Fruit fly (Drosophila melanogaster): Measurements from ENCODE around the gene Ntf-2.

Gene Ntf-2

DNA sequence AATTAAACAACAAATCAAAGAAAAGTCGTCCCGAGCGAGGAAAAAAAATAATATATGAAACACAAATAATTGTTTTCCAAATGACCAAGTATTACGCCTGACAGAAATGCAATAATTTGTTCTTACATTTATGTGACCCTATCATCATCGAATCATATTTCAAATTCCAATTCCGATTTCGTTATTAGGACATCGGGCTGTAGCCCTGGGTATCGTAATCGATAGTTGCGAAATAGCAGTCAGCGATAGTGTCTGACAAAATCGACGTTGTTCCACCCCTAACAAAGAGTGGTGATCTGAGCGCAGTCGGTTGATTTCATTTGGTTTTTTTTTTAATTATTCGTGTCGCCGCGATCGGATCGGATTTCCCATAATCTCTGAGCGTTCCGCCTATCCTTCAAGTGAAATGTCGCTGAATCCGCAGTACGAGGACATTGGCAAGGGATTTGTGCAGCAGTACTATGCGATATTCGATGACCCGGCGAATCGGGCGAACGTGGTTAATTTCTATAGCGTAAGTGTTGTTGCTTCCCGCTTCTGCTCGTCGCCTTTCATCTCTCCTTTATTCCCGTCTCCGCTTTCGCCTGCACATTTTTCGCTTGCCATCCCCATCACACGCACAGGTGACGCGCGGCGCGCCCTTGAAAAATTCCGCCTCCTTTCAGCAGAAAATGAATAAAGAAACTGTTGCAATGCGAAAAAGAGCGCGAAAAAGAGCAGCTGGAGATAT is at the start of gene Ntf-2:
Ntf-2 (plus strand) TSS at position 262 of the 730 bp plus-strand sequence.
- TF ChIP-seq tai (GFP tag; optimal IDR thresholded peaks at IDR 0.05) (no peak), sv (GFP tag; optimal IDR thresholded peaks at IDR 0.05) (peak; percentile 0), psq (GFP tag; optimal IDR thresholded peaks at IDR 0.05) (peak; percentile 84), Abd-B (GFP tag; optimal IDR thresholded peaks at IDR 0.05) (no peak), Hnf4 (GFP tag; optimal IDR thresholded peaks at IDR 0.05) (peak; percentile 51), dmrt93B (GFP tag; optimal IDR thresholded peaks at IDR 0.05) (no peak), foxo (GFP tag; optimal IDR thresholded peaks at IDR 0.05) (peak in 1 of 2 experiments; percentile 21), rgr (GFP tag; optimal IDR thresholded peaks at IDR 0.05) (peak; percentile 36), HLH106 (tag; optimal IDR thresholded peaks at IDR 0.05) (peak; percentile 11)

DNA sequence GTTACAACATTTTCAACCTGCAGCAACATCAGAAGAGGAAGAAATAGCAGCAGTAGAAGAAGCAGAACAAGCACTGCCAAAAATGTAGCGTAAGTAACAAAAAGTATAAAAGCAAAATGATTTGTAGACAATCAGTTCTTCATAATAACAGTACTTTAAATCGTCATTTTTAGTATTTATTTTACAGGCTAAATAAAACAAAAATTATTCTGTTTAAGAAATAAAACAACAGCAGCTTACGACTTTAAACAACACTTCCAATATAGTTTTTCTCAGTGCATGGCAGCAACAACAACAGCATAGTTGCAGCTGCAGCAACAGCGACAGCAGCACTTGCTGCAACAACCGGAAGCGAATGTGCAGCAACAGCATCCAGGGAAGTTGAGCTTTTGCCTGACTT is 24.7 kb upstream of the Ntf-2 start:
- TF ChIP-seq CG9705 (GFP tag; optimal IDR thresholded peaks at IDR 0.05), result no peak
- no peak for TF ChIP-seq Dfd (GFP tag; optimal IDR thresholded peaks at IDR 0.05)
- TF ChIP-seq pan (optimal IDR thresholded peaks at IDR 0.05), result no peak
- TF ChIP-seq brk (GFP tag; optimal IDR thresholded peaks at IDR 0.05), result no peak

DNA sequence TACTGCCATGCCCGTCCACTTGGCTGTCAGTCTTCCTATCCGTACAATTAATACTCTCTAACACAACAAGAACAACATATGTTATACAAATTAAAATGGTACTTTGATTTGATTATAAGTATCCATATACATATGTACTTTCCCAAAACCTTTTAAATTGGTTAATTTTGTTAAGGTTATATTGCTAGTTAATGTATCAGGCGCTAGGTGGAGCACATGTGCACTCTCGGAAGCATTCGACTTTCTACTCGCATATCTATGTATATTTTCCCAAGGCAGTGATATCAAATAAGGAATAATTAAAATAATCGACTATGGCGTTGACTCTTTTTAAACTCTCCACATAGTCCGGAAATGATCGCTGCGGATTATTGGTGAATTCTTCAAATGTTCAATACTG is 17.7 kb upstream of the Ntf-2 start:
- TF ChIP-seq lola (GFP tag; optimal IDR thresholded peaks at IDR 0.05) (no peak), woc (GFP tag; optimal IDR thresholded peaks at IDR 0.05) (no peak), foxo (GFP tag; optimal IDR thresholded peaks at IDR 0.05) (no peak), fru (GFP tag; optimal IDR thresholded peaks at IDR 0.05) (no peak), CG9705 (GFP tag; optimal IDR thresholded peaks at IDR 0.05) (no peak), Sp1 (GFP tag; optimal IDR thresholded peaks at IDR 0.05) (no peak), Hr83 (GFP tag; optimal IDR thresholded peaks at IDR 0.05; ENCODE audit: poor library complexity, severe bottlenecking) (no peak), tai (GFP tag; optimal IDR thresholded peaks at IDR 0.05) (no peak), dl (GFP tag; optimal IDR thresholded peaks at IDR 0.05; ENCODE audit: insufficient read depth in 1 of 2, partially characterized antibody in 2 of 2) (no peak), h (GFP tag; optimal IDR thresholded peaks at IDR 0.05) (no peak), OdsH (GFP tag; optimal IDR thresholded peaks at IDR 0.05) (no peak), dsf (GFP tag; optimal IDR thresholded peaks at IDR 0.05; ENCODE audit: borderline replicate concordance) (no peak), psq (GFP tag; optimal IDR thresholded peaks at IDR 0.05) (no peak), brk (GFP tag; optimal IDR thresholded peaks at IDR 0.05) (no peak), Rel (GFP tag; optimal IDR thresholded peaks at IDR 0.05) (no peak), Rel (tag; optimal IDR thresholded peaks at IDR 0.05) (no peak), pan (optimal IDR thresholded peaks at IDR 0.05) (no peak), Hr78 (GFP tag; optimal IDR thresholded peaks at IDR 0.05) (no peak), Myc (optimal IDR thresholded peaks at IDR 0.05) (no peak), sv (GFP tag; optimal IDR thresholded peaks at IDR 0.05) (no peak), Dif (GFP tag; optimal IDR thresholded peaks at IDR 0.05; ENCODE audit: partially characterized antibody) (no peak)

DNA sequence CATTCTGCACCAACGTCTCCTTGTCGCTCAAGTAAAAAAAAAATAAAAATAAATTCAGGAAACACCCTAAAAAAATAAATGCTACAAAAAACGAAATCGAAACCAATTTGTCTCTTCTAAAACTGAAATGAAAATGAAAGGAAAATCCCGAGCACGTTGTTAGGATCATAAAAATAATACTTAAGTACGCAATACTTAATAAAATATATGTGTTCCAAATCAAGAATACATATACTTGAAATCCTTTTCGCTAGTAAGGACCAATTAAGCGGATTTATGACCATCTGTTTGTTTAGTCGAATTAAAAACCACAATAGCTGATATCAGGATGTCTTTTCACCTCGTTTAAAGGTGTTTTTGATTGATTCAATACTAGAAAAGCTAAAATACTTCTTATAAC is 9.5 kb upstream of the Ntf-2 start, which contains the start of gene r-cup:
r-cup (minus strand) TSS at position 101 of the 400 bp plus-strand sequence.
- TF ChIP-seq psq (GFP tag; optimal IDR thresholded peaks at IDR 0.05) (no peak), jim (GFP tag; optimal IDR thresholded peaks at IDR 0.05) (no peak), Mio (GFP tag; optimal IDR thresholded peaks at IDR 0.05) (no peak), Myc (optimal IDR thresholded peaks at IDR 0.05) (no peak), dl (GFP tag; optimal IDR thresholded peaks at IDR 0.05; ENCODE audit: insufficient read depth in 1 of 2, partially characterized antibody in 2 of 2) (no peak), Vsx2 (GFP tag; optimal IDR thresholded peaks at IDR 0.05; ENCODE audit: partially characterized antibody) (no peak)

DNA sequence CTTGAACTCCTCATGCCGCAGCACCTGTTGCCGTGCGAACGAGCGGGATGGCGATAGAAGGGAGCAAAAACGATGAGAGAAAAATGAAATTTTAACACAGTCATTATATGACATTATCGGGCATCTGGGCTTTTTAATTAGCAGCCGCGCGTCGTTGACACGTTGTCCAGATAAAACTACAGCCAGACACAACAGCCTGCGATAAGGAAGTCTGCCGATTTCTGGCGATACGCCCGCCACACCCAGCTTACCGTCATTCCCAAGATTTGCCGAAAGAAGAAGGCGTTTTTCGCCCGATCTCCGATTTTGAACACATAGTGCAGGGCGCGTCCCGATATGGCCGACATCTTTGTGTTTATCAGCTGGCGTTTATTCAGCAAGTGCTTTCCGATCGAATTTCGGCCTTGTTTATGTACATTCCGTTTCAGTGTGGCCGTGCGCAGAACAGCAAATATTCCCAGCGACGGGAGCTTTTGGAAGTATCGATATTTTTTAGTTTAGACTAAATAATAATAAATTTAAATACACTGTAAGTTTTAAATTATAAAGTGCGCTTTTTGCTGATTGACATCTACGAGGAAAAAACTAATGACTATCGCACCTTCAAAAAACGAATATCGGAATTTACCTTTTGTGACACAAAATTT is 7.2 kb upstream of the Ntf-2 start, which contains the start of gene CG1532:
CG1532 (minus strand) TSS at position 433 of the 647 bp plus-strand sequence.
- TF ChIP-seq sv (GFP tag; optimal IDR thresholded peaks at IDR 0.05) (no peak), N (GFP tag; optimal IDR thresholded peaks at IDR 0.05) (no peak), dsf (GFP tag; optimal IDR thresholded peaks at IDR 0.05; ENCODE audit: borderline replicate concordance) (no peak), Sp1 (GFP tag; optimal IDR thresholded peaks at IDR 0.05) (no peak), ey (GFP tag; optimal IDR thresholded peaks at IDR 0.05) (no peak), Dfd (GFP tag; optimal IDR thresholded peaks at IDR 0.05) (no peak), HLH106 (tag; optimal IDR thresholded peaks at IDR 0.05) (no peak), lola (GFP tag; optimal IDR thresholded peaks at IDR 0.05) (no peak), fru (GFP tag; optimal IDR thresholded peaks at IDR 0.05) (peak; percentile 16), dl (GFP tag; optimal IDR thresholded peaks at IDR 0.05; ENCODE audit: insufficient read depth in 1 of 2, partially characterized antibody in 2 of 2) (no peak), Abd-B (GFP tag; optimal IDR thresholded peaks at IDR 0.05) (no peak), pan (optimal IDR thresholded peaks at IDR 0.05) (no peak), br (GFP tag; optimal IDR thresholded peaks at IDR 0.05) (no peak), Vsx2 (GFP tag; optimal IDR thresholded peaks at IDR 0.05; ENCODE audit: partially characterized antibody) (no peak), CrebA (GFP tag; optimal IDR thresholded peaks at IDR 0.05; ENCODE audit: borderline replicate concordance) (no peak), woc (GFP tag; optimal IDR thresholded peaks at IDR 0.05) (no peak), foxo (GFP tag; optimal IDR thresholded peaks at IDR 0.05) (peak in 1 of 2 experiments; percentile 31), rgr (GFP tag; optimal IDR thresholded peaks at IDR 0.05) (no peak), jim (GFP tag; optimal IDR thresholded peaks at IDR 0.05) (no peak), Dif (GFP tag; optimal IDR thresholded peaks at IDR 0.05; ENCODE audit: partially characterized antibody) (peak; percentile 0), h (GFP tag; optimal IDR thresholded peaks at IDR 0.05) (peak; percentile 39), Jra (GFP tag; optimal IDR thresholded peaks at IDR 0.05) (no peak), Mio (GFP tag; optimal IDR thresholded peaks at IDR 0.05) (no peak), Rel (GFP tag; optimal IDR thresholded peaks at IDR 0.05) (no peak), Rel (tag; optimal IDR thresholded peaks at IDR 0.05) (peak; percentile 27), Hr78 (GFP tag; optimal IDR thresholded peaks at IDR 0.05) (no peak), CG32264 (GFP tag; optimal IDR thresholded peaks at IDR 0.05) (no peak), Hr83 (GFP tag; optimal IDR thresholded peaks at IDR 0.05; ENCODE audit: poor library complexity, severe bottlenecking) (no peak)

Measured in whole organism, wandering third instar larva.